Worm (Caenorhabditis elegans): Measurements from ENCODE around the gene C49F5.5.
A peak's percentile ranks its signal among the peaks of the same experiment; 100 is the strongest.

Gene C49F5.5

DNA sequence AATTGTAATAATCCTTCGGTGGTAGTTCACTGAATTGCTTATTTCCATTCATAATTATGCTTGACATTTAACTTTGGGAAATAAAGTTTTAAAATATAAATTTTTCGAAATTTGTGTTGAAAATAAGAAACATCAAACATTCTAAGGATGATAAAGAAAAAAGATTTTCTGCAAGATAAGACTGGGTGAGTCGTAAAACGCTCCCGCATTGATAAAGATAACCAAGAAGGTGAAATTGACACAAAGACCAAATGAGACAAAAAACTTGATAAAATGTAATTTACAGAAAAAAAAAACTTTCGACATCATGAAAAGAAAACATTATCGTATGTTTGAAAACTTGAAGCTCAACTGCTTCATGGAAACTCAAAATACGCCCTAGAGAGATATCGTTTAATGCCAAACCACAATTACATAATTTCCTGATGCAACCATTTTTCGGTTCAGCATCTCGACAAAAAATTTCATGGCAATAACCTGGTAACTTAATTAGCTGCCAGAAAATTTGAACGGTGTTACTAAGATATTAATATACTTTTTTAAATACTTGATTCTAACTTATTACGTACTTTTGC lies 17.9 kb upstream of the C49F5.5 start (continued):
- TF ChIP-seq B0336.3 (GFP tag; IDR thresholded peaks at IDR 0.05) = peak; percentile 13; the same call in 1 of the 2 replicates
- TF ChIP-seq ztf-26 (tag; optimal IDR thresholded peaks at IDR 0.05) = peak; percentile 46
- 0 out of 2 replicates have a peak, but pooled peaks have one; percentile 24 for TF ChIP-seq K11D2.4 (GFP tag; IDR thresholded peaks at IDR 0.05)
- no peak for TF ChIP-seq dpff-1 (tag; optimal IDR thresholded peaks at IDR 0.05)
- TF ChIP-seq rpc-1 (optimal IDR thresholded peaks at IDR 0.05) = no peak
- TF ChIP-seq rpc-1 (tag; optimal IDR thresholded peaks at IDR 0.05) = no peak
- TF ChIP-seq hsf-1 (GFP tag; IDR thresholded peaks at IDR 0.05) = no peak
- no peak for TF ChIP-seq C17E4.6 (GFP tag; IDR thresholded peaks at IDR 0.05)
- no peak for TF ChIP-seq bed-2 (GFP tag; IDR thresholded peaks at IDR 0.05)
- TF ChIP-seq let-607 (tag; optimal IDR thresholded peaks at IDR 0.05) = no peak
- peak; percentile 52; the same call in 1 of the 2 replicates for TF ChIP-seq Y53G8AR.9 (GFP tag; conservative IDR thresholded peaks at IDR 0.05)
- TF ChIP-seq rcor-1 (GFP tag; IDR thresholded peaks at IDR 0.05) = peak; percentile 7; the same call in 1 of the 2 replicates
- TF ChIP-seq F52B5.7 (tag; optimal IDR thresholded peaks at IDR 0.05) = no peak
- no peak for TF ChIP-seq hmg-20 (GFP tag; IDR thresholded peaks at IDR 0.05)
- TF ChIP-seq ceh-100 (GFP tag; IDR thresholded peaks at IDR 0.05) = peak; percentile 12; the same call in 1 of the 2 replicates
- 0 out of 2 replicates have a peak, but pooled peaks have one; percentile 16 for TF ChIP-seq nfyb-1 (GFP tag; IDR thresholded peaks at IDR 0.05)
- no peak for TF ChIP-seq hlh-12 (tag; optimal IDR thresholded peaks at IDR 0.05)

DNA sequence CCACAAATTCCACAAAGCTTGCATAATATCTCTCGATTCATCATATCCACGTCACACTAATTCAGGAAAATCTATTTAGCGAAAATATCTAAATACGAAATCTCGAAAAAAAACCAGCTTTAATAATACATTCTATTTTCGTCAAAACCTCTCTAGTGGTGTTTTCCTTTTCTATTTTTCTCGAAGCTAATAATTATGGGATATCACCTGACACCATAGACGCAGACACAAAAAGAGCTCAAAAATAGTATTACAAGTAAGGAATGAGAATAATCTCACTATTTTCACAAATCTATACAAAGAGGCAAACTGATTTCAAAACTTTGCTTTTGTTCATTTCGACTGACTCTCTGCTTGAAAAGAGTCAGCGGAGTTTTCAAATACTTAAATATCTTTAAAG lies 16.9 kb upstream of the C49F5.5 start:
- no peak for TF ChIP-seq ceh-27 (GFP tag; optimal IDR thresholded peaks at IDR 0.05)
- no peak for TF ChIP-seq F55B11.4 (tag; optimal IDR thresholded peaks at IDR 0.05; ENCODE audit: borderline replicate concordance, insufficient read depth)
- TF ChIP-seq efl-1 (GFP tag; optimal IDR thresholded peaks at IDR 0.05) = no peak
- no peak for TF ChIP-seq tbx-9 (tag; optimal IDR thresholded peaks at IDR 0.05; ENCODE audit: borderline replicate concordance)
- no peak for TF ChIP-seq F57C9.4 (tag; optimal IDR thresholded peaks at IDR 0.05)
- TF ChIP-seq nhr-27 (tag; optimal IDR thresholded peaks at IDR 0.05) = no peak

DNA sequence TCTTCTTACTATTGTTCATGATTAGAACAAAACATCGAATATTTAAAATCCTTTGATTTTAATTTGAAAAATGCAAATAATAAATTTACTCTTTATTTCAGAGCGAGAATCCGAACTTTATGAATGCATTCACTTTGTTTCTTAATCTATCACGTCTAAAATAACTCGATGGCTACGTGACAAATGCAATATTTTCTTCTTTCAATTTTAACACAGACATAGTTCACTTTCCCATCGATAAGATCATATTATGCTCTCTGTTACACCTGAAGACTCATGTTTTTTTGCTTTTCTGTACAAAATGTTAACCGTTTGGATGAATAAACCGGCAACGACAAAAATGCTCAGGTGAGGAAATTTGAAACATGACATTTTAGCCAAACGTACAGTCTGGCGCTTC lies 16.4 kb upstream of the C49F5.5 start:
- TF ChIP-seq rcor-1 (GFP tag; IDR thresholded peaks at IDR 0.05) = no peak
- peak; percentile 29; the same call in 1 of the 2 replicates for TF ChIP-seq K11D2.4 (GFP tag; IDR thresholded peaks at IDR 0.05)

DNA sequence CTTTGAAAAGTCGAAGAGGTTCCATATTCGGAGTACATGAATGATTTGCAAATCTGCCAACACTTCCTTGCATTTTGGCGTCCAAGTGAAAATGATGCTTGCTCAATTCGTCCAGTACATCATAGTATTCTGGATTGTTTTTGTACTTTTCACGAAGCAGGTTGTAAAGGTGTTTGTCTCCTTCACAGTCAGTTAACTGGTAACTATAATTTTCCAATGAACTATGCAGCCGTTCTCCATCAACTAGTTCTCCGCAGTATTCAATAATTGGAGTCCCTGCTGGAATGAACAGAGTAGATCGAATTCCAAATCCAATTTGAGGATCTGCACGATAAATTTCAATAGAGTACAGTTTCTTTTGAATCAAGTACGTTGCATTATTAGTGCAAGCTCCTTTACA lies 14.7 kb upstream of the C49F5.5 start:
- TF ChIP-seq ceh-27 (GFP tag; optimal IDR thresholded peaks at IDR 0.05) = no peak
- TF ChIP-seq chd-7 (tag; optimal IDR thresholded peaks at IDR 0.05) = no peak
- peak; percentile 6 for TF ChIP-seq repo-1 (tag; optimal IDR thresholded peaks at IDR 0.05)

DNA sequence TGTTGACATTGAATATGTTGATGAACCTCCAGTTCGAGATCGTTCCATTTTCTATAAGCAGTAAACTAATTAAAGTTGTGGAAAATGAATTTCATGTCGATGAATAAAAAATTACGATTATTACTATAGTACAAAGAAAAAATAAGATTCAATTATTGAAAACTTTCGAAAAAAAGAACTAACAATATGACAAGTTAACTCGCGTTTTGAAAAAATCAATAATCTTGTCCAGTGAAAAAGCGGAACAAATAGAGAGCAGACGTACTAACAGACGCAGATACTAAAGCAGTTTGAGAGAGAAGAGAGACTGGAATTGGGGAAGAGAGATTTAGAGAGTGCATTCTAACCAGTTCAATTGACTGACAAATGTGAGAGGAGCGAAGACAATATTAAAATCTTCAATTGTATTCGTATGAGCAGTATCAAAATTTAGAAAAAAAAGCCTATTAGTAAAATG lies 11.3 kb upstream of the C49F5.5 start, which contains the start of gene set-6:
set-6 (minus strand) TSS at position 51 of the 457 bp plus-strand sequence.
- TF ChIP-seq ekl-4 (GFP tag; IDR thresholded peaks at IDR 0.05) = no peak
- no peak for TF ChIP-seq nfyb-1 (GFP tag; IDR thresholded peaks at IDR 0.05)
- TF ChIP-seq F37B4.10 (GFP tag; IDR thresholded peaks at IDR 0.05) = no peak
- TF ChIP-seq madf-10 (tag; optimal IDR thresholded peaks at IDR 0.05) = no peak
- no peak for TF ChIP-seq F39B2.1 (GFP tag; IDR thresholded peaks at IDR 0.05)
- no peak for TF ChIP-seq ccch-3 (GFP tag; optimal IDR thresholded peaks at IDR 0.05)
- no peak for TF ChIP-seq ZK185.1 (tag; optimal IDR thresholded peaks at IDR 0.05; ENCODE audit: poor library complexity, severe bottlenecking)
- TF ChIP-seq fkh-3 (tag; optimal IDR thresholded peaks at IDR 0.05) = no peak
- TF ChIP-seq ztf-28 (GFP tag; IDR thresholded peaks at IDR 0.05) = no peak
- no peak for TF ChIP-seq madf-3 (GFP tag; IDR thresholded peaks at IDR 0.05)
- TF ChIP-seq sptf-2 (GFP tag; optimal IDR thresholded peaks at IDR 0.05) = no peak
- no peak for TF ChIP-seq Y67H2A.10 (GFP tag; conservative IDR thresholded peaks at IDR 0.05)
- no peak for TF ChIP-seq ceh-100 (GFP tag; IDR thresholded peaks at IDR 0.05)
- no peak for TF ChIP-seq lin-26 (GFP tag; IDR thresholded peaks at IDR 0.05)
- no peak for TF ChIP-seq pbrm-1 (GFP tag; IDR thresholded peaks at IDR 0.05)
